Worm (Caenorhabditis elegans): ENCODE data around the gene srlf-21.

- TF ChIP-seq nfya-1 (tag; optimal IDR thresholded peaks at IDR 0.05) (no peak), rnt-1 (tag; optimal IDR thresholded peaks at IDR 0.05) (no peak), fkh-6 (tag; optimal IDR thresholded peaks at IDR 0.05) (no peak), npax-4 (tag; optimal IDR thresholded peaks at IDR 0.05) (no peak), sox-2 (GFP tag; IDR thresholded peaks at IDR 0.05) (no peak)
Measured at ce11 chrV:847521-847920, 42.8 kb downstream of the srlf-21 start, which contains the start of gene srbc-13.

Data from whole organism, late embryonic.